Fruit fly (Drosophila melanogaster) whole organism, embryonic: ENCODE data around the gene Gr39a.

Experiments used
- B-H1 ChIP-seq: fragments of 200-800 bp; sonication (Bioruptor generic); IDR thresholded peaks from 3 replicates; pipeline ENCODE4 v1.3.6; 2022; ENCODE audit warnings: missing biosample characterization, missing genetic modification characterization
- Bteb2 ChIP-seq: fragments of 200-800 bp; sonication (Bioruptor generic); optimal IDR thresholded peaks from 2 replicates; lab custom pipeline; 2016; ENCODE audit warnings: missing biosample characterization, missing genetic modification characterization
- CG11723 ChIP-seq: fragments of 200-800 bp; sonication (Bioruptor generic); optimal IDR thresholded peaks from 2 replicates; lab custom pipeline; 2017; ENCODE audit warnings: missing biosample characterization, mild to moderate bottlenecking, missing genetic modification characterization
- CG12071 ChIP-seq: fragments of 200-800 bp; sonication (Bioruptor generic); optimal IDR thresholded peaks from 3 replicates; lab custom pipeline; 2018; ENCODE audit warnings: missing biosample characterization, mild to moderate bottlenecking, missing genetic modification characterization
- CG12769 ChIP-seq: fragments of 200-800 bp; sonication (Bioruptor generic); optimal IDR thresholded peaks from 2 replicates; lab custom pipeline; 2019; ENCODE audit warnings: missing biosample characterization, mild to moderate bottlenecking, missing genetic modification characterization, moderate library complexity
- CG13287 ChIP-seq: fragments of 200-800 bp; sonication (Bioruptor generic); IDR thresholded peaks from 2 replicates; pipeline ENCODE4 v1.3.6; 2022; ENCODE audit warnings: missing biosample characterization, missing genetic modification characterization; ENCODE audit not compliant: partially characterized antibody
- CG13296 ChIP-seq: fragments of 200-800 bp; sonication (Bioruptor generic); optimal IDR thresholded peaks from 3 replicates; lab custom pipeline; 2018; ENCODE audit warnings: missing biosample characterization, mild to moderate bottlenecking, missing genetic modification characterization
- CG13424 ChIP-seq: fragments of 200-800 bp; sonication (Bioruptor generic); optimal IDR thresholded peaks from 2 replicates; lab custom pipeline; 2019; ENCODE audit warnings: missing biosample characterization, mild to moderate bottlenecking, missing genetic modification characterization, moderate library complexity
- CG14050 ChIP-seq: fragments of 200-800 bp; sonication (Bioruptor generic); IDR thresholded peaks from 3 replicates; pipeline ENCODE4 v1.3.6; 2022; ENCODE audit warnings: missing biosample characterization, missing genetic modification characterization
- CG15269 ChIP-seq: fragments of 200-800 bp; sonication (Bioruptor generic); optimal IDR thresholded peaks from 2 replicates; lab custom pipeline; 2018; ENCODE audit warnings: missing biosample characterization, mild to moderate bottlenecking, missing genetic modification characterization, moderate library complexity
- CG16863 ChIP-seq: fragments of 200-800 bp; sonication (Bioruptor generic); optimal IDR thresholded peaks from 3 replicates; lab custom pipeline; 2016; ENCODE audit warnings: missing biosample characterization, missing genetic modification characterization
- CG17829 ChIP-seq: fragments of 200-800 bp; optimal IDR thresholded peaks from 2 replicates; lab custom pipeline; 2019; ENCODE audit warnings: missing biosample characterization, mild to moderate bottlenecking, missing genetic modification characterization, moderate library complexity
- CG18599 ChIP-seq: fragments of 200-800 bp; sonication (Bioruptor generic); optimal IDR thresholded peaks from 3 replicates; lab custom pipeline; 2017; ENCODE audit warnings: missing biosample characterization, missing genetic modification characterization, mild to moderate bottlenecking, moderate library complexity, missing genetic modification reagents
- CG2116 ChIP-seq: fragments of 200-800 bp; sonication (Bioruptor generic); optimal IDR thresholded peaks from 3 replicates; lab custom pipeline; 2018; ENCODE audit warnings: missing biosample characterization, mild to moderate bottlenecking, missing genetic modification characterization
- CG2120 ChIP-seq: fragments of 200-800 bp; sonication (Bioruptor generic); optimal IDR thresholded peaks from 3 replicates; lab custom pipeline; 2016; ENCODE audit warnings: missing biosample characterization, missing genetic modification characterization
- CG3407 ChIP-seq: fragments of 200-800 bp; sonication (Bioruptor generic); optimal IDR thresholded peaks from 2 replicates; lab custom pipeline; 2018; ENCODE audit warnings: missing biosample characterization, mild to moderate bottlenecking, missing genetic modification characterization
- CG34376 ChIP-seq: fragments of 200-800 bp; sonication (Bioruptor generic); optimal IDR thresholded peaks from 2 replicates; lab custom pipeline; 2018; ENCODE audit warnings: missing biosample characterization, mild to moderate bottlenecking, missing genetic modification characterization
- CG4360 ChIP-seq: fragments of 200-800 bp; sonication (Bioruptor generic); IDR thresholded peaks from 2 replicates; pipeline ENCODE4 v1.3.6; 2022; ENCODE audit warnings: missing biosample characterization, missing genetic modification characterization
- CG43689 ChIP-seq: fragments of 200-800 bp; sonication (Bioruptor generic); IDR thresholded peaks from 2 replicates; pipeline ENCODE4 v1.3.6; 2022; ENCODE audit warnings: missing biosample characterization, missing genetic modification characterization
- CG4854 ChIP-seq: fragments of 200-800 bp; sonication (Bioruptor generic); optimal IDR thresholded peaks from 2 replicates; lab custom pipeline; 2016; ENCODE audit warnings: missing biosample characterization, missing genetic modification characterization, inconsistent platforms
- CG7963 ChIP-seq: fragments of 200-800 bp; sonication (Bioruptor generic); IDR thresholded peaks from 3 replicates; pipeline ENCODE4 v1.3.6; 2022; ENCODE audit warnings: missing biosample characterization, missing genetic modification characterization; ENCODE audit not compliant: partially characterized antibody
- CG7987 ChIP-seq: fragments of 200-800 bp; sonication (Bioruptor generic); optimal IDR thresholded peaks from 2 replicates; lab custom pipeline; 2018; ENCODE audit warnings: missing biosample characterization, mild to moderate bottlenecking, missing genetic modification characterization, moderate library complexity
- CG8290 ChIP-seq, 3 experiments: fragments of 200-800 bp; sonication (Bioruptor generic); optimal IDR thresholded peaks; 2 replicates each; lab custom pipeline; 2016 to 2019; ENCODE audit warnings: missing biosample characterization in 3 of 3, missing genetic modification characterization in 3 of 3, mild to moderate bottlenecking in 2 of 3, moderate library complexity in 1 of 3
- CG8359 ChIP-seq: fragments of 200-800 bp; sonication (Bioruptor generic); optimal IDR thresholded peaks from 2 replicates; lab custom pipeline; 2017; ENCODE audit warnings: missing biosample characterization, mild to moderate bottlenecking, missing genetic modification characterization, borderline replicate concordance
- CkIIα-i1 ChIP-seq: fragments of 200-800 bp; sonication (Bioruptor generic); IDR thresholded peaks from 2 replicates; pipeline ENCODE4 v1.3.6; 2022; ENCODE audit warnings: missing biosample characterization, missing genetic modification characterization
- E2f2 ChIP-seq: fragments of 200-800 bp; sonication (Bioruptor generic); IDR thresholded peaks from 2 replicates; pipeline ENCODE4 v1.3.6; 2022; ENCODE audit warnings: missing biosample characterization, missing genetic modification characterization
- ERR ChIP-seq: fragments of 200-800 bp; sonication (Bioruptor generic); optimal IDR thresholded peaks from 2 replicates; lab custom pipeline; 2016; ENCODE audit warnings: missing biosample characterization, missing genetic modification characterization
- HmgZ ChIP-seq: fragments of 200-800 bp; sonication (Bioruptor generic); optimal IDR thresholded peaks from 2 replicates; lab custom pipeline; 2018; ENCODE audit warnings: missing biosample characterization, mild to moderate bottlenecking, missing genetic modification characterization
- Myb ChIP-seq: fragments of 200-800 bp; sonication (Bioruptor generic); optimal IDR thresholded peaks from 2 replicates; lab custom pipeline; 2016; ENCODE audit warnings: missing biosample characterization, missing genetic modification characterization
- Nf-YC ChIP-seq: fragments of 200-800 bp; optimal IDR thresholded peaks from 3 replicates; lab custom pipeline; 2019; ENCODE audit warnings: missing biosample characterization, mild to moderate bottlenecking, missing genetic modification characterization, moderate library complexity
- Trl ChIP-seq, 3 experiments: fragments of >200 bp in 2 of 3; fragments of 200-800 bp in 1 of 3; sonication (Bioruptor generic) in 1 of 3; optimal IDR thresholded peaks; 2 replicates in 1 of 3; 3 replicates in 2 of 3; lab custom pipeline; 2016 to 2017; ENCODE audit warnings: missing biosample characterization in 1 of 3, missing genetic modification characterization in 1 of 3
- Vsx1 ChIP-seq: fragments of 200-800 bp; sonication (Bioruptor generic); optimal IDR thresholded peaks from 2 replicates; lab custom pipeline; 2017; ENCODE audit warnings: missing biosample characterization, mild to moderate bottlenecking, missing genetic modification characterization, missing genetic modification reagents
- abd-A ChIP-seq: fragments of 200-800 bp; sonication (Bioruptor generic); optimal IDR thresholded peaks from 3 replicates; lab custom pipeline; 2019; ENCODE audit warnings: missing biosample characterization, mild to moderate bottlenecking, missing genetic modification characterization, moderate library complexity
- ac ChIP-seq: fragments of 200-800 bp; sonication (Bioruptor generic); optimal IDR thresholded peaks from 3 replicates; lab custom pipeline; 2017; ENCODE audit warnings: missing biosample characterization, mild to moderate bottlenecking, missing genetic modification characterization
- chinmo ChIP-seq: fragments of 200-800 bp; sonication (Bioruptor generic); IDR thresholded peaks from 4 replicates; pipeline ENCODE4 v1.3.6; 2022; ENCODE audit warnings: missing biosample characterization, missing genetic modification characterization; ENCODE audit not compliant: partially characterized antibody
- chn ChIP-seq: fragments of 200-800 bp; sonication (Bioruptor generic); optimal IDR thresholded peaks from 2 replicates; lab custom pipeline; 2016; ENCODE audit warnings: missing biosample characterization, missing genetic modification characterization
- corto ChIP-seq: fragments of 200-800 bp; sonication (Bioruptor generic); optimal IDR thresholded peaks from 2 replicates; lab custom pipeline; 2016; ENCODE audit warnings: missing biosample characterization, mild to moderate bottlenecking, missing genetic modification characterization, moderate library complexity
- fd64A ChIP-seq: fragments of 200-800 bp; sonication (Bioruptor generic); optimal IDR thresholded peaks from 3 replicates; lab custom pipeline; 2018; ENCODE audit warnings: missing biosample characterization, mild to moderate bottlenecking, missing genetic modification characterization
- ftz-f1 ChIP-seq: fragments of 200-800 bp; sonication (Bioruptor generic); optimal IDR thresholded peaks from 2 replicates; lab custom pipeline; 2016; ENCODE audit warnings: missing biosample characterization, missing genetic modification characterization
- fu2 ChIP-seq: fragments of 200-800 bp; sonication (Bioruptor generic); optimal IDR thresholded peaks from 2 replicates; lab custom pipeline; 2016; ENCODE audit warnings: missing biosample characterization, missing genetic modification characterization
- kni ChIP-seq: fragments of 200-800 bp; sonication (Bioruptor generic); optimal IDR thresholded peaks from 3 replicates; lab custom pipeline; 2017; ENCODE audit warnings: mild to moderate bottlenecking, missing biosample characterization, missing genetic modification reagents, missing genetic modification characterization
- lola ChIP-seq, 3 experiments: fragments of >200 bp in 2 of 3; fragments of 200-800 bp in 1 of 3; sonication (Bioruptor generic) in 1 of 3; optimal IDR thresholded peaks; 2 replicates each; lab custom pipeline; 2017 to 2019; ENCODE audit warnings: missing biosample characterization in 3 of 3, missing genetic modification characterization in 3 of 3, mild to moderate bottlenecking in 1 of 3, moderate library complexity in 1 of 3
- mirr ChIP-seq: fragments of 200-800 bp; sonication (Bioruptor generic); optimal IDR thresholded peaks from 3 replicates; lab custom pipeline; 2018; ENCODE audit warnings: missing biosample characterization, mild to moderate bottlenecking, missing genetic modification characterization
- nom ChIP-seq: fragments of 200-800 bp; sonication (Bioruptor generic); optimal IDR thresholded peaks from 2 replicates; lab custom pipeline; 2017; ENCODE audit warnings: missing biosample characterization, missing genetic modification characterization, mild to moderate bottlenecking, moderate library complexity, missing genetic modification reagents
- ro ChIP-seq: fragments of 200-800 bp; sonication (Bioruptor generic); IDR thresholded peaks from 2 replicates; pipeline ENCODE4 v1.3.6; 2022; ENCODE audit warnings: missing biosample characterization, missing genetic modification characterization
- schlank ChIP-seq: fragments of 200-800 bp; sonication (Bioruptor generic); optimal IDR thresholded peaks from 2 replicates; lab custom pipeline; 2018; ENCODE audit warnings: missing biosample characterization, mild to moderate bottlenecking, missing genetic modification characterization
- sisA ChIP-seq: fragments of 200-800 bp; sonication (Bioruptor generic); IDR thresholded peaks from 2 replicates; pipeline ENCODE4 v1.3.6; 2022; ENCODE audit warnings: missing biosample characterization, missing genetic modification characterization
- sug ChIP-seq: fragments of 200-800 bp; optimal IDR thresholded peaks from 2 replicates; lab custom pipeline; 2019; ENCODE audit warnings: missing biosample characterization, mild to moderate bottlenecking, missing genetic modification characterization, moderate library complexity

The Gr39a gene

dm6 chr2L:21312831-21313437 is 22.4 kb downstream of the Gr39a start:
- no peak for TF ChIP-seq HmgZ (tag; lab: Kevin White, UChicago)
- TF ChIP-seq CG7963 (GFP tag; lab: Robert Waterston, UW) = no peak
- no peak for TF ChIP-seq CG3407 (GFP tag; lab: Kevin White, UChicago)
- no peak for TF ChIP-seq fd64A (GFP tag; lab: Kevin White, UChicago)
- TF ChIP-seq Vsx1 = peak; percentile 35
- TF ChIP-seq Myb (GFP tag; lab: Kevin White, UChicago) = no peak
- TF ChIP-seq CG12769 (tag; lab: Kevin White, UChicago) = peak; percentile 30
- no peak for TF ChIP-seq chn (GFP tag; lab: Kevin White, UChicago)
- TF ChIP-seq ftz-f1 (GFP tag; lab: Kevin White, UChicago) = no peak
- TF ChIP-seq mirr (GFP tag; lab: Kevin White, UChicago) = no peak
- TF ChIP-seq CG13296 (GFP tag; lab: Kevin White, UChicago) = no peak
- no peak for TF ChIP-seq Nf-YC (tag; lab: Kevin White, UChicago)
- peak; percentile 1 for TF ChIP-seq nom (GFP tag; lab: Kevin White, UChicago)
- TF ChIP-seq CG2120 = no peak
- peak; percentile 29; the same call in 1 of the 2 replicates for TF ChIP-seq CG13287 (GFP tag; lab: Robert Waterston, UW)
- TF ChIP-seq CG14050 (GFP tag; lab: Robert Waterston, UW) = no peak
- TF ChIP-seq Bteb2 (GFP tag; lab: Kevin White, UChicago) = no peak
- TF ChIP-seq CG4854 (GFP tag; lab: Kevin White, UChicago) = no peak
- TF ChIP-seq sug (tag; lab: Kevin White, UChicago) = peak; percentile 8
- TF ChIP-seq CG4360 = no peak
- no peak for TF ChIP-seq B-H1 (GFP tag; lab: Robert Waterston, UW)
- no peak for TF ChIP-seq ac
- peak; percentile 35 to 76 for TF ChIP-seq Trl (optimal IDR thresholded peaks at IDR 0.05; lab: Kevin White, UChicago)
- TF ChIP-seq Trl (GFP tag; optimal IDR thresholded peaks at IDR 0.05; lab: Kevin White, UChicago) = no peak
- TF ChIP-seq corto (GFP tag; lab: Kevin White, UChicago) = no peak
- TF ChIP-seq ERR (GFP tag; lab: Kevin White, UChicago) = no peak
- no peak for TF ChIP-seq CG17829 (tag; lab: Kevin White, UChicago)
- TF ChIP-seq E2f2 (GFP tag; lab: Robert Waterston, UW) = no peak
- TF ChIP-seq ro (GFP tag; lab: Robert Waterston, UW) = no peak
- no peak for TF ChIP-seq CG16863 (GFP tag; lab: Kevin White, UChicago)
- peak; percentile 77 for TF ChIP-seq kni (GFP tag; lab: Kevin White, UChicago)
- TF ChIP-seq CG43689 = no peak
- no peak for TF ChIP-seq lola (GFP tag; optimal IDR thresholded peaks at IDR 0.05; lab: Kevin White, UChicago)
- TF ChIP-seq sisA (GFP tag; lab: Robert Waterston, UW) = no peak
- TF ChIP-seq CG18599 = no peak
- no peak for TF ChIP-seq CG11723 (GFP tag; lab: Kevin White, UChicago)
- no peak for TF ChIP-seq CG2116 (GFP tag; lab: Kevin White, UChicago)
- no peak for TF ChIP-seq schlank
- peak; percentile 97 for TF ChIP-seq chinmo
- peak; percentile 92 for TF ChIP-seq abd-A (tag; lab: Kevin White, UChicago)
- no peak for TF ChIP-seq CG13424 (tag; lab: Kevin White, UChicago)
- TF ChIP-seq CG15269 (tag; lab: Kevin White, UChicago) = peak; percentile 31
- no peak for TF ChIP-seq CkIIα-i1 (GFP tag; lab: Robert Waterston, UW)
- TF ChIP-seq CG8359 (GFP tag; lab: Kevin White, UChicago) = no peak
- TF ChIP-seq CG12071 = no peak
- no peak for TF ChIP-seq CG8290 (GFP tag; optimal IDR thresholded peaks at IDR 0.05; lab: Kevin White, UChicago)
- peak in 1 of 2 experiments; percentile 14 for TF ChIP-seq CG8290 (tag; optimal IDR thresholded peaks at IDR 0.05; lab: Kevin White, UChicago)
- TF ChIP-seq fu2 = no peak
- TF ChIP-seq CG7987 (GFP tag; lab: Kevin White, UChicago) = peak; percentile 98
- TF ChIP-seq CG34376 (GFP tag; lab: Kevin White, UChicago) = peak; percentile 65
